Worm (Caenorhabditis elegans) whole organism, dauer: Measurements from ENCODE around the gene unc-10.

ENCODE experiments used
- unc-62 ChIP-seq: sonication (generic microtip); optimal IDR thresholded peaks from 2 replicates; lab custom pipeline; 2017; ENCODE audit warnings: missing biosample characterization, missing genetic modification reagents, missing genetic modification characterization

unc-10 gene

ce11 chrX:7279671-7280389 is at the start of gene unc-10:
Gene unc-10, minus strand, starts transcription at chrX:7280322.
- TF ChIP-seq unc-62 (GFP tag; lab: Kevin White, UChicago), result no peak

ce11 chrX:7329601-7330000 is 49.5 kb upstream of the unc-10 start, which contains the start of gene ttr-59:
Gene ttr-59, plus strand, starts transcription at chrX:7329818.
- TF ChIP-seq unc-62 (GFP tag; lab: Kevin White, UChicago), result no peak

- TF ChIP-seq unc-62 (GFP tag; lab: Kevin White, UChicago), result no peak
These were observed 48.0 kb upstream of the unc-10 start for ce11 chrX:7328065-7328564.

ce11 chrX:7326967-7327651 is 47.0 kb upstream of the unc-10 start, which contains the start of gene sng-1:
Gene sng-1, plus strand, starts transcription at chrX:7327601.
- TF ChIP-seq unc-62 (GFP tag; lab: Kevin White, UChicago), result no peak

ce11 chrX:7323604-7324003 is 43.5 kb upstream of the unc-10 start:
- TF ChIP-seq unc-62 (GFP tag; lab: Kevin White, UChicago), result no peak

- TF ChIP-seq unc-62 (GFP tag; lab: Kevin White, UChicago), result no peak
These were observed 42.2 kb upstream of the unc-10 start, which contains the start of gene T08A9.13 for ce11 chrX:7322323-7322722. Gene T08A9.13, minus strand, starts transcription at chrX:7322423.

ce11 chrX:7320115-7320711 is 40.1 kb upstream of the unc-10 start, which contains the start of gene spp-5:
Gene spp-5, minus strand, starts transcription at chrX:7320354.
- no peak for TF ChIP-seq unc-62 (GFP tag; lab: Kevin White, UChicago)

ce11 chrX:7318639-7319038 is 38.5 kb upstream of the unc-10 start, which contains the start of gene spp-4:
Gene spp-4, minus strand, starts transcription at chrX:7318756.
- TF ChIP-seq unc-62 (GFP tag; lab: Kevin White, UChicago), result no peak

- no peak for TF ChIP-seq unc-62 (GFP tag; lab: Kevin White, UChicago)
These were observed 36.6 kb upstream of the unc-10 start, which contains the start of the genes spp-2 and spp-6 for ce11 chrX:7316485-7317391. Gene spp-2, minus strand, starts transcription at chrX:7316818. Gene spp-6, plus strand, starts transcription at chrX:7317341.

- TF ChIP-seq unc-62 (GFP tag; lab: Kevin White, UChicago), result no peak
These were observed 35.2 kb upstream of the unc-10 start, which contains the start of gene spp-3 for ce11 chrX:7315329-7315728. Gene spp-3, minus strand, starts transcription at chrX:7315353.

ce11 chrX:7314564-7314963 is 34.4 kb upstream of the unc-10 start:
- no peak for TF ChIP-seq unc-62 (GFP tag; lab: Kevin White, UChicago)

ce11 chrX:7313236-7313635 is 33.1 kb upstream of the unc-10 start:
- no peak for TF ChIP-seq unc-62 (GFP tag; lab: Kevin White, UChicago)

ce11 chrX:7311870-7312269 is 31.7 kb upstream of the unc-10 start:
- no peak for TF ChIP-seq unc-62 (GFP tag; lab: Kevin White, UChicago)

- TF ChIP-seq unc-62 (GFP tag; lab: Kevin White, UChicago), result no peak
These were observed 29.7 kb upstream of the unc-10 start, which contains the start of the genes his-38 and his-40 for ce11 chrX:7309775-7310174. Gene his-38, minus strand, starts transcription at chrX:7309875. Gene his-40, plus strand, starts transcription at chrX:7310110.
